Worm (Caenorhabditis elegans) whole organism, late embryonic: ENCODE measurements around the gene ttm-2.

Source experiments
- F13H6.1 ChIP-seq: sonication (generic microtip); optimal IDR thresholded peaks from 2 replicates; lab custom pipeline; 2016; ENCODE audit warnings: missing genetic modification characterization, missing compliant biosample characterization
- ama-1 ChIP-seq: fragments of 150-350 bp; optimal IDR thresholded peaks from 2 replicates; lab custom pipeline; 2014
- ceh-2 ChIP-seq: sonication (generic microtip); optimal IDR thresholded peaks from 2 replicates; lab custom pipeline; 2016; ENCODE audit warnings: missing genotype, missing genetic modification characterization, missing compliant biosample characterization
- che-1 ChIP-seq: sonication (generic microtip); optimal IDR thresholded peaks from 2 replicates; lab custom pipeline; 2016; ENCODE audit warnings: mild to moderate bottlenecking, missing genetic modification characterization, missing compliant biosample characterization
- ets-4 ChIP-seq: sonication (generic microtip); optimal IDR thresholded peaks from 2 replicates; lab custom pipeline; 2016; ENCODE audit warnings: missing genetic modification characterization, missing compliant biosample characterization
- eyg-1 ChIP-seq: sonication (generic microtip); optimal IDR thresholded peaks from 2 replicates; lab custom pipeline; 2016; ENCODE audit warnings: missing genotype, missing genetic modification characterization, missing compliant biosample characterization
- fkh-10 ChIP-seq: fragments of 150-350 bp; optimal IDR thresholded peaks from 2 replicates; lab custom pipeline; 2014; ENCODE audit warnings: missing biosample characterization, missing genetic modification reagents, missing genetic modification characterization
- hlh-30 ChIP-seq: sonication (generic microtip); optimal IDR thresholded peaks from 2 replicates; lab custom pipeline; 2017; ENCODE audit warnings: antibody characterized with exemption, missing genetic modification characterization, missing compliant biosample characterization; ENCODE audit not compliant: insufficient read depth
- nhr-232 ChIP-seq: sonication (generic microtip); optimal IDR thresholded peaks from 2 replicates; lab custom pipeline; 2016; ENCODE audit warnings: missing genetic modification characterization, missing compliant biosample characterization
- pha-4 ChIP-seq: fragments of 150-350 bp; optimal IDR thresholded peaks from 2 replicates; lab custom pipeline; 2018; ENCODE audit warnings: missing biosample characterization, missing genetic modification reagents, missing genetic modification characterization
- pqm-1 ChIP-seq: sonication (generic microtip); optimal IDR thresholded peaks from 2 replicates; lab custom pipeline; 2016; ENCODE audit warnings: missing genetic modification characterization, missing compliant biosample characterization
- ref-2 ChIP-seq: sonication (generic microtip); optimal IDR thresholded peaks from 2 replicates; lab custom pipeline; 2016; ENCODE audit warnings: missing genetic modification characterization, missing compliant biosample characterization
- ttx-3 ChIP-seq: sonication (generic microtip); optimal IDR thresholded peaks from 2 replicates; lab custom pipeline; 2016; ENCODE audit warnings: missing genetic modification reagents, missing genetic modification characterization, missing compliant biosample characterization
- ztf-16 ChIP-seq: sonication (generic microtip); optimal IDR thresholded peaks from 2 replicates; lab custom pipeline; 2017; ENCODE audit warnings: missing genetic modification characterization, missing compliant biosample characterization

ce11 chrII:4739984-4740462, 26.2 kb downstream of the ttm-2 start, which contains the start of gene eas-1:
- TF ChIP-seq che-1 (no peak), ref-2 (peak; percentile 86), pqm-1 (peak; percentile 46), ama-1 (lab: Kevin White, UChicago) (no peak), fkh-10 (GFP tag; lab: Kevin White, UChicago) (no peak), ets-4 (tag; lab: Kevin White, UChicago) (peak; percentile 86), ceh-2 (tag; lab: Kevin White, UChicago) (peak; percentile 89), nhr-232 (tag; lab: Kevin White, UChicago) (no peak), F13H6.1 (tag; lab: Kevin White, UChicago) (peak; percentile 54), pha-4 (tag; lab: Kevin White, UChicago) (no peak), ztf-16 (tag; lab: Kevin White, UChicago) (no peak), eyg-1 (peak; percentile 64), hlh-30 (tag; lab: Kevin White, UChicago) (peak; percentile 83), ttx-3 (tag; lab: Kevin White, UChicago) (peak; percentile 9)
